Worm (Caenorhabditis elegans) whole organism, L4 larva: ENCODE data around the gene ZK546.19.
A peak's percentile ranks its signal among the peaks of the same experiment; 100 is the strongest.
"Not testable (repeated sequence)": the region's sequence is repeated elsewhere in the genome, so short reads cannot be mapped to it uniquely, and the experiment has no call there.

ENCODE experiments used
- F49E8.2 ChIP-seq: sonication (generic microtip); optimal IDR thresholded peaks from 2 replicates; lab custom pipeline; 2016; ENCODE audit warnings: missing compliant biosample characterization, mild to moderate bottlenecking, missing genetic modification characterization, borderline replicate concordance
- T26A8.4 ChIP-seq: fragments of 200-800 bp; sonication (Bioruptor generic); IDR thresholded peaks from 2 replicates; pipeline ENCODE4 v1.3.6; 2022; ENCODE audit warnings: missing genetic modification characterization, missing compliant biosample characterization
- Y105C5A.15 ChIP-seq: fragments of 200-800 bp; sonication (Bioruptor generic); IDR thresholded peaks from 2 replicates; pipeline ENCODE4 v1.3.6; 2022; ENCODE audit warnings: missing genetic modification characterization, missing compliant biosample characterization
- ZK337.2 ChIP-seq: fragments of 200-800 bp; sonication (Bioruptor generic); IDR thresholded peaks from 2 replicates; pipeline ENCODE4 v1.3.6; 2022; ENCODE audit warnings: missing genetic modification reagents, missing genetic modification characterization, missing compliant biosample characterization
- ZK546.5 ChIP-seq, 2 experiments: sonication (generic microtip); optimal IDR thresholded peaks; 2 replicates each; lab custom pipeline; 2017; ENCODE audit warnings: missing biosample characterization in 2 of 2, missing genetic modification characterization in 2 of 2
- ama-1 ChIP-seq: fragments of 150-350 bp; optimal IDR thresholded peaks from 2 replicates; lab custom pipeline; 2014; ENCODE audit warnings: inconsistent platforms, mixed read lengths
- arid-1 ChIP-seq: fragments of 200-800 bp; sonication (Bioruptor generic); conservative IDR thresholded peaks from 2 replicates; pipeline ENCODE4 v1.3.6; 2022; ENCODE audit warnings: missing genetic modification reagents, missing genetic modification characterization, missing compliant biosample characterization
- attf-4 ChIP-seq: sonication (generic microtip); optimal IDR thresholded peaks from 3 replicates; lab custom pipeline; 2017; ENCODE audit warnings: missing biosample characterization, missing genetic modification characterization
- ceh-32 ChIP-seq: sonication (generic microtip); optimal IDR thresholded peaks from 2 replicates; lab custom pipeline; 2016; ENCODE audit warnings: mild to moderate bottlenecking, missing genetic modification characterization, missing compliant biosample characterization; ENCODE audit not compliant: poor library complexity
- ceh-82 ChIP-seq: sonication (generic microtip); optimal IDR thresholded peaks from 2 replicates; lab custom pipeline; 2017; ENCODE audit warnings: missing biosample characterization, missing genetic modification characterization
- ces-1 ChIP-seq: fragments of 150-350 bp; sonication (generic microtip); optimal IDR thresholded peaks from 4 replicates; lab custom pipeline; 2014; ENCODE audit warnings: missing biosample characterization, missing genetic modification reagents, missing genetic modification characterization
- ctbp-1 ChIP-seq: fragments of 200-800 bp; sonication (Bioruptor generic); IDR thresholded peaks from 2 replicates; pipeline ENCODE4 v1.3.6; 2022; ENCODE audit warnings: missing genetic modification reagents, missing genetic modification characterization, missing compliant biosample characterization
- daf-12 ChIP-seq: fragments of 150-350 bp; optimal IDR thresholded peaks from 2 replicates; lab custom pipeline; 2014; ENCODE audit warnings: missing biosample characterization, missing genetic modification reagents, missing genetic modification characterization
- daf-8 ChIP-seq: fragments of 200-800 bp; sonication (Bioruptor generic); IDR thresholded peaks from 2 replicates; pipeline ENCODE4 v1.3.6; 2022; ENCODE audit warnings: missing genetic modification characterization, missing compliant biosample characterization
- dmd-6 ChIP-seq: fragments of 200-800 bp; sonication (Bioruptor generic); IDR thresholded peaks from 2 replicates; pipeline ENCODE4 v1.3.6; 2022; ENCODE audit warnings: missing genetic modification reagents, missing genetic modification characterization, missing compliant biosample characterization
- dve-1 ChIP-seq: sonication (generic microtip); optimal IDR thresholded peaks from 2 replicates; lab custom pipeline; 2017; ENCODE audit warnings: antibody characterized with exemption, mild to moderate bottlenecking, missing genetic modification characterization, missing compliant biosample characterization; ENCODE audit not compliant: insufficient read depth
- fkh-10 ChIP-seq: fragments of 150-350 bp; optimal IDR thresholded peaks from 2 replicates; lab custom pipeline; 2014; ENCODE audit warnings: missing biosample characterization, missing genetic modification reagents, missing genetic modification characterization
- fos-1 ChIP-seq: fragments of 150-350 bp; optimal IDR thresholded peaks from 2 replicates; lab custom pipeline; 2014; ENCODE audit warnings: missing biosample characterization, missing genetic modification characterization
- gei-8 ChIP-seq: fragments of 200-800 bp; sonication (Bioruptor generic); optimal IDR thresholded peaks from 2 replicates; lab custom pipeline; 2018; ENCODE audit warnings: mild to moderate bottlenecking, missing genetic modification characterization, missing compliant biosample characterization
- hlh-30 ChIP-seq: sonication (generic microtip); optimal IDR thresholded peaks from 2 replicates; lab custom pipeline; 2017; ENCODE audit warnings: antibody characterized with exemption, mild to moderate bottlenecking, missing genetic modification characterization, missing compliant biosample characterization; ENCODE audit not compliant: insufficient read depth
- lin-13 ChIP-seq: fragments of 150-350 bp; optimal IDR thresholded peaks from 2 replicates; lab custom pipeline; 2014; ENCODE audit warnings: missing biosample characterization, missing genetic modification reagents, missing genetic modification characterization
- lin-29 ChIP-seq: fragments of 200-800 bp; sonication (Bioruptor generic); IDR thresholded peaks from 2 replicates; pipeline ENCODE4 v1.3.6; 2022; ENCODE audit warnings: missing genetic modification reagents, missing genetic modification characterization, missing compliant biosample characterization
- lin-38 ChIP-seq: fragments of 200-800 bp; sonication (Bioruptor generic); IDR thresholded peaks from 2 replicates; pipeline ENCODE4 v1.3.6; 2022; ENCODE audit warnings: missing genetic modification reagents, missing genetic modification characterization, missing compliant biosample characterization
- lsy-2 ChIP-seq, 2 experiments: fragments of 150-350 bp in 1 of 2; sonication (generic microtip) in 1 of 2; optimal IDR thresholded peaks; 2 replicates each; lab custom pipeline; 2014 to 2017; ENCODE audit warnings: missing biosample characterization in 2 of 2, missing genetic modification characterization in 2 of 2
- madf-9 ChIP-seq: fragments of 200-800 bp; sonication (Bioruptor generic); conservative IDR thresholded peaks from 2 replicates; pipeline ENCODE4 v1.3.6; 2022; ENCODE audit warnings: missing genetic modification reagents, missing genetic modification characterization, missing compliant biosample characterization
- mep-1 ChIP-seq: fragments of 150-350 bp; sonication (generic microtip); optimal IDR thresholded peaks from 3 replicates; lab custom pipeline; 2014; ENCODE audit warnings: missing biosample characterization, missing genetic modification characterization
- mes-2 ChIP-seq: sonication (generic microtip); optimal IDR thresholded peaks from 2 replicates; lab custom pipeline; 2016; ENCODE audit warnings: missing genotype, mild to moderate bottlenecking, missing genetic modification characterization, missing compliant biosample characterization; ENCODE audit not compliant: poor library complexity, severe bottlenecking
- mxl-2 ChIP-seq: fragments of 200-800 bp; sonication (Bioruptor generic); conservative IDR thresholded peaks from 2 replicates; pipeline ENCODE4 v1.3.6; 2022; ENCODE audit warnings: missing genetic modification reagents, missing genetic modification characterization, missing compliant biosample characterization
- nhr-10 ChIP-seq: fragments of 150-350 bp; optimal IDR thresholded peaks from 2 replicates; lab custom pipeline; 2014; ENCODE audit warnings: missing biosample characterization, missing genetic modification characterization
- nhr-102 ChIP-seq: sonication (generic microtip); optimal IDR thresholded peaks from 2 replicates; lab custom pipeline; 2016; ENCODE audit warnings: mild to moderate bottlenecking, missing genetic modification characterization, moderate library complexity, missing compliant biosample characterization
- nhr-11 ChIP-seq: fragments of 150-350 bp; optimal IDR thresholded peaks from 2 replicates; lab custom pipeline; 2014; ENCODE audit warnings: missing biosample characterization, missing genetic modification characterization
- nhr-111 ChIP-seq: fragments of 200-800 bp; sonication (Bioruptor generic); optimal IDR thresholded peaks from 2 replicates; lab custom pipeline; 2018; ENCODE audit warnings: mild to moderate bottlenecking, missing genetic modification characterization, missing compliant biosample characterization
- nhr-25 ChIP-seq: sonication (generic microtip); optimal IDR thresholded peaks from 2 replicates; lab custom pipeline; 2017; ENCODE audit warnings: missing genetic modification characterization, mild to moderate bottlenecking, missing compliant biosample characterization, antibody characterized with exemption, moderate library complexity, borderline replicate concordance; ENCODE audit not compliant: insufficient read depth
- nhr-41 ChIP-seq: fragments of 200-800 bp; sonication (Bioruptor generic); IDR thresholded peaks from 2 replicates; pipeline ENCODE4 v1.3.6; 2022; ENCODE audit warnings: missing genetic modification reagents, missing genetic modification characterization, missing compliant biosample characterization
- nhr-6 ChIP-seq: fragments of 150-350 bp; optimal IDR thresholded peaks from 2 replicates; lab custom pipeline; 2014; ENCODE audit warnings: missing biosample characterization, missing genetic modification characterization
- nhr-76 ChIP-seq: fragments of 150-350 bp; optimal IDR thresholded peaks from 2 replicates; lab custom pipeline; 2014; ENCODE audit warnings: missing biosample characterization, missing genetic modification characterization
- php-3 ChIP-seq: fragments of 200-800 bp; sonication (Bioruptor generic); IDR thresholded peaks from 2 replicates; pipeline ENCODE4 v1.3.6; 2022; ENCODE audit warnings: missing genetic modification reagents, missing genetic modification characterization, missing compliant biosample characterization
- rbr-2 ChIP-seq: sonication (generic microtip); optimal IDR thresholded peaks from 2 replicates; lab custom pipeline; 2016; ENCODE audit warnings: missing genotype, missing genetic modification characterization, missing compliant biosample characterization
- saeg-2 ChIP-seq: fragments of 200-800 bp; sonication (Bioruptor generic); IDR thresholded peaks from 2 replicates; pipeline ENCODE4 v1.3.6; 2022; ENCODE audit warnings: missing genetic modification reagents, missing genetic modification characterization, missing compliant biosample characterization
- set-16 ChIP-seq: fragments of 200-800 bp; sonication (Bioruptor generic); IDR thresholded peaks from 2 replicates; pipeline ENCODE4 v1.3.6; 2022; ENCODE audit warnings: missing genetic modification reagents, missing genetic modification characterization, missing compliant biosample characterization
- skn-1 ChIP-seq: fragments of 150-350 bp; optimal IDR thresholded peaks from 2 replicates; lab custom pipeline; 2014; ENCODE audit warnings: missing biosample characterization, missing genetic modification characterization
- spr-3 ChIP-seq: fragments of 200-800 bp; sonication (Bioruptor generic); optimal IDR thresholded peaks from 2 replicates; lab custom pipeline; 2018; ENCODE audit warnings: mild to moderate bottlenecking, missing genetic modification characterization, missing compliant biosample characterization
- unc-62 ChIP-seq, 3 experiments: fragments of 150-350 bp in 1 of 3; sonication (generic microtip); optimal IDR thresholded peaks in 2 of 3; peaks in 1 of 3; 1 replicate in 1 of 3; 2 replicates in 2 of 3; lab custom pipeline; 2014 to 2017; ENCODE audit warnings: missing biosample characterization in 3 of 3, missing genetic modification characterization in 3 of 3, missing genetic modification reagents in 3 of 3, missing genotype in 1 of 3
- zip-2 ChIP-seq: fragments of 150-350 bp; optimal IDR thresholded peaks from 2 replicates; lab custom pipeline; 2014; ENCODE audit warnings: missing biosample characterization, missing genetic modification characterization
- ztf-7 ChIP-seq: fragments of 150-350 bp; optimal IDR thresholded peaks from 2 replicates; lab custom pipeline; 2014; ENCODE audit warnings: missing biosample characterization, missing genetic modification characterization

Gene ZK546.19

ce11 chrII:4902035-4902434 lies 39.5 kb upstream of the ZK546.19 start, which contains the start of gene R05F9.9 (continued):
- peak; percentile 0 for TF ChIP-seq F49E8.2 (tag; lab: Kevin White, UChicago)
- peak in 1 of 2 experiments; percentile 75 for TF ChIP-seq lsy-2 (tag; optimal IDR thresholded peaks at IDR 0.05; lab: Kevin White, UChicago)

ce11 chrII:4903696-4904095 lies 37.8 kb upstream of the ZK546.19 start, which contains the start of gene sgt-1:
TSS of gene sgt-1 (minus strand) at chrII:4903796.
- TF ChIP-seq nhr-76 (tag; lab: Kevin White, UChicago); Y105C5A.15; lin-29 (GFP tag; lab: Robert Waterston, UW): not testable (repeated sequence)

- TF ChIP-seq ztf-7 (tag; lab: Kevin White, UChicago): no peak
- peak; percentile 79 for TF ChIP-seq mes-2 (tag; lab: Kevin White, UChicago)
- 0 out of 2 replicates have a peak, but pooled peaks have one; percentile 11 for TF ChIP-seq set-16 (GFP tag; lab: Robert Waterston, UW)
- TF ChIP-seq F49E8.2 (tag; lab: Kevin White, UChicago): no peak
- 0 out of 2 replicates have a peak, but pooled peaks have one; percentile 37 for TF ChIP-seq php-3 (GFP tag; lab: Robert Waterston, UW)
- TF ChIP-seq nhr-10 (tag; lab: Kevin White, UChicago): no peak
- TF ChIP-seq gei-8 (GFP tag; lab: Kevin White, UChicago): no peak
- no peak for TF ChIP-seq ZK546.5 (tag; optimal IDR thresholded peaks at IDR 0.05; lab: Kevin White, UChicago)
- no peak for TF ChIP-seq ZK337.2 (GFP tag; lab: Robert Waterston, UW)
- TF ChIP-seq nhr-25: no peak
- peak; percentile 71 for TF ChIP-seq nhr-11 (tag; lab: Kevin White, UChicago)
- TF ChIP-seq daf-8 (GFP tag; lab: Robert Waterston, UW): no peak
- peak; percentile 66 for TF ChIP-seq dmd-6
- 0 out of 2 replicates have a peak, but pooled peaks have one; percentile 37 for TF ChIP-seq T26A8.4
- TF ChIP-seq ces-1 (GFP tag; lab: Kevin White, UChicago): peak; percentile 9
- no peak for TF ChIP-seq ceh-32 (tag; lab: Kevin White, UChicago)
- TF ChIP-seq attf-4 (tag; lab: Kevin White, UChicago): no peak
- no peak for TF ChIP-seq spr-3 (GFP tag; lab: Kevin White, UChicago)
- peak in 1 of 2 experiments; percentile 98 for TF ChIP-seq unc-62 (GFP tag; optimal IDR thresholded peaks at IDR 0.05 in 1 of 2; lab: Kevin White, UChicago)
- no peak for TF ChIP-seq unc-62 (tag; optimal IDR thresholded peaks at IDR 0.05; lab: Kevin White, UChicago)
- TF ChIP-seq lsy-2 (tag; optimal IDR thresholded peaks at IDR 0.05; lab: Kevin White, UChicago): peak; percentile 16 to 84
- no peak for TF ChIP-seq zip-2
- TF ChIP-seq nhr-41 (GFP tag; lab: Robert Waterston, UW): no peak
- TF ChIP-seq lin-38 (GFP tag; lab: Robert Waterston, UW): peak; percentile 74
- TF ChIP-seq ceh-82 (tag; lab: Kevin White, UChicago): no peak
- TF ChIP-seq skn-1 (tag; lab: Kevin White, UChicago): no peak
- TF ChIP-seq rbr-2 (tag; lab: Kevin White, UChicago): peak; percentile 64
- peak; percentile 41 for TF ChIP-seq nhr-6 (tag; lab: Kevin White, UChicago)
- TF ChIP-seq ama-1: peak; percentile 50
- peak; percentile 41; the same call in 1 of the 2 replicates for TF ChIP-seq ctbp-1 (GFP tag; lab: Robert Waterston, UW)
- 0 out of 2 replicates have a peak, but pooled peaks have one; percentile 42 for TF ChIP-seq madf-9 (GFP tag; lab: Robert Waterston, UW)
- peak; percentile 75 for TF ChIP-seq dve-1 (tag; lab: Kevin White, UChicago)
- peak; percentile 68; the same call in 1 of the 2 replicates for TF ChIP-seq arid-1
- no peak for TF ChIP-seq fos-1 (tag; lab: Kevin White, UChicago)
- peak; percentile 78 for TF ChIP-seq mep-1
- TF ChIP-seq nhr-102 (tag; lab: Kevin White, UChicago): peak; percentile 11
- no peak for TF ChIP-seq saeg-2 (GFP tag; lab: Robert Waterston, UW)
- TF ChIP-seq daf-12 (tag; lab: Kevin White, UChicago): no peak
- TF ChIP-seq nhr-111 (GFP tag; lab: Kevin White, UChicago): no peak
- peak; percentile 60 for TF ChIP-seq lin-13 (GFP tag; lab: Kevin White, UChicago)
- peak; percentile 89 for TF ChIP-seq hlh-30 (tag; lab: Kevin White, UChicago)
- TF ChIP-seq mxl-2 (GFP tag; lab: Robert Waterston, UW): no peak
- TF ChIP-seq fkh-10: peak; percentile 33
Measured at ce11 chrII:4904277-4904676, 37.2 kb upstream of the ZK546.19 start.
